Worm (Caenorhabditis elegans) whole organism, early embryonic: ENCODE results near the gene B0454.26.
A peak's percentile ranks its signal among the peaks of the same experiment; 100 is the strongest.

Source experiments
- B0310.2 ChIP-seq: sonication (generic microtip); optimal IDR thresholded peaks from 2 replicates; lab custom pipeline; 2016; ENCODE audit warnings: mild to moderate bottlenecking, missing genetic modification characterization, missing compliant biosample characterization
- F13C5.2 ChIP-seq: sonication (generic microtip); optimal IDR thresholded peaks from 2 replicates; lab custom pipeline; 2017; ENCODE audit warnings: mild to moderate bottlenecking, missing genetic modification characterization, inconsistent platforms, missing compliant biosample characterization
- aly-1 ChIP-seq: sonication (generic microtip); optimal IDR thresholded peaks from 2 replicates; lab custom pipeline; 2016; ENCODE audit warnings: missing genetic modification characterization, missing compliant biosample characterization
- ama-1 ChIP-seq: fragments of 150-350 bp; optimal IDR thresholded peaks from 2 replicates; lab custom pipeline; 2014
- ceh-13 ChIP-seq: fragments of 200-800 bp; sonication (Bioruptor generic); optimal IDR thresholded peaks from 2 replicates; lab custom pipeline; 2018; ENCODE audit warnings: mild to moderate bottlenecking, missing genetic modification characterization, missing compliant biosample characterization
- ceh-36 ChIP-seq: sonication (generic microtip); optimal IDR thresholded peaks from 2 replicates; lab custom pipeline; 2016; ENCODE audit warnings: missing genetic modification characterization, inconsistent platforms, missing compliant biosample characterization
- ets-7 ChIP-seq: sonication (generic microtip); optimal IDR thresholded peaks from 2 replicates; lab custom pipeline; 2016; ENCODE audit warnings: missing genotype, missing genetic modification characterization, missing compliant biosample characterization
- flt-1 ChIP-seq: fragments of 200-800 bp; sonication (Bioruptor generic); IDR thresholded peaks from 2 replicates; pipeline ENCODE4 v1.3.6; 2022; ENCODE audit warnings: missing genetic modification characterization, missing compliant biosample characterization
- hmbx-1 ChIP-seq: sonication (generic microtip); optimal IDR thresholded peaks from 2 replicates; lab custom pipeline; 2016; ENCODE audit warnings: mild to moderate bottlenecking, missing genetic modification characterization, missing compliant biosample characterization
- hmg-4 ChIP-seq: fragments of 200-800 bp; sonication (Bioruptor generic); optimal IDR thresholded peaks from 2 replicates; lab custom pipeline; 2018; ENCODE audit warnings: mild to moderate bottlenecking, missing genetic modification characterization, missing compliant biosample characterization
- hnd-1 ChIP-seq: sonication (generic microtip); optimal IDR thresholded peaks from 2 replicates; lab custom pipeline; 2016; ENCODE audit warnings: missing genetic modification characterization, missing compliant biosample characterization
- pes-1 ChIP-seq: fragments of 200-800 bp; sonication (Bioruptor generic); IDR thresholded peaks from 2 replicates; pipeline ENCODE4 v1.3.6; 2022; ENCODE audit warnings: missing genetic modification reagents, missing genetic modification characterization, missing compliant biosample characterization
- scrt-1 ChIP-seq: fragments of 200-800 bp; sonication (Bioruptor generic); IDR thresholded peaks from 2 replicates; pipeline ENCODE4 v1.3.6; 2022; ENCODE audit warnings: missing genetic modification characterization, missing compliant biosample characterization
- sea-1 ChIP-seq: fragments of 200-800 bp; sonication (Bioruptor generic); conservative IDR thresholded peaks from 2 replicates; pipeline ENCODE4 v1.3.6; 2022; ENCODE audit warnings: missing genetic modification characterization, missing compliant biosample characterization
- tbx-11 ChIP-seq: fragments of 200-800 bp; sonication (Bioruptor generic); IDR thresholded peaks from 2 replicates; pipeline ENCODE4 v1.3.6; 2022; ENCODE audit warnings: missing genetic modification characterization, missing compliant biosample characterization
- tbx-37 ChIP-seq: fragments of 200-800 bp; sonication (Bioruptor generic); conservative IDR thresholded peaks from 2 replicates; pipeline ENCODE4 v1.3.6; 2022; ENCODE audit warnings: missing genetic modification reagents, missing genetic modification characterization, missing compliant biosample characterization
- tra-4 ChIP-seq: sonication (generic microtip); optimal IDR thresholded peaks from 2 replicates; lab custom pipeline; 2017; ENCODE audit warnings: missing genetic modification characterization, missing compliant biosample characterization

The B0454.26 gene

ce11 chrII:3038453-3038909 is at the start of gene B0454.26, which contains the start of gene B0454.5:
Gene B0454.26 (minus strand): TSS chrII:3038553.
Gene B0454.5 (plus strand): TSS chrII:3038859.
- TF ChIP-seq pes-1 (GFP tag; lab: Robert Waterston, UW) = no peak
- no peak for TF ChIP-seq hmg-4 (GFP tag; lab: Kevin White, UChicago)
- no peak for TF ChIP-seq hnd-1 (tag; lab: Kevin White, UChicago)
- no peak for TF ChIP-seq B0310.2 (tag; lab: Kevin White, UChicago)
- TF ChIP-seq ets-7 (tag; lab: Kevin White, UChicago) = no peak
- TF ChIP-seq ceh-36 (tag; lab: Kevin White, UChicago) = no peak
- no peak for TF ChIP-seq F13C5.2 (tag; lab: Kevin White, UChicago)
- TF ChIP-seq flt-1 (GFP tag; lab: Robert Waterston, UW) = no peak
- no peak for TF ChIP-seq ama-1
- TF ChIP-seq tbx-11 (GFP tag; lab: Robert Waterston, UW) = no peak
- no peak for TF ChIP-seq ceh-13 (GFP tag; lab: Kevin White, UChicago)
- no peak for TF ChIP-seq tbx-37 (GFP tag; lab: Robert Waterston, UW)
- TF ChIP-seq tra-4 (tag; lab: Kevin White, UChicago) = no peak
- no peak for TF ChIP-seq scrt-1 (GFP tag; lab: Robert Waterston, UW)
- TF ChIP-seq hmbx-1 (tag; lab: Kevin White, UChicago) = no peak
- TF ChIP-seq sea-1 (GFP tag; lab: Robert Waterston, UW) = no peak

ce11 chrII:3087134-3087533 is 48.8 kb upstream of the B0454.26 start:
- TF ChIP-seq ets-7 (tag; lab: Kevin White, UChicago) (no peak), ceh-36 (tag; lab: Kevin White, UChicago) (no peak), ama-1 (no peak), hnd-1 (tag; lab: Kevin White, UChicago) (no peak), ceh-13 (GFP tag; lab: Kevin White, UChicago) (no peak)

ce11 chrII:3078496-3078895 is 40.1 kb upstream of the B0454.26 start, which contains the start of gene copb-1:
Gene copb-1 (plus strand): TSS chrII:3078796.
- TF ChIP-seq ama-1 (no peak), B0310.2 (tag; lab: Kevin White, UChicago) (no peak), scrt-1 (GFP tag; lab: Robert Waterston, UW) (no peak), ets-7 (tag; lab: Kevin White, UChicago) (no peak), tbx-11 (GFP tag; lab: Robert Waterston, UW) (no peak), hmbx-1 (tag; lab: Kevin White, UChicago) (no peak), tra-4 (tag; lab: Kevin White, UChicago) (no peak), sea-1 (GFP tag; lab: Robert Waterston, UW) (no peak), flt-1 (GFP tag; lab: Robert Waterston, UW) (no peak), F13C5.2 (tag; lab: Kevin White, UChicago) (no peak), hmg-4 (GFP tag; lab: Kevin White, UChicago) (no peak)

- TF ChIP-seq hmbx-1 (tag; lab: Kevin White, UChicago) = no peak
- no peak for TF ChIP-seq ama-1
- TF ChIP-seq scrt-1 (GFP tag; lab: Robert Waterston, UW) = no peak
- no peak for TF ChIP-seq ceh-13 (GFP tag; lab: Kevin White, UChicago)
- peak; percentile 87 for TF ChIP-seq F13C5.2 (tag; lab: Kevin White, UChicago)
- TF ChIP-seq sea-1 (GFP tag; lab: Robert Waterston, UW) = 0 out of 2 replicates have a peak, but pooled peaks have one; percentile 14
- peak; percentile 17 for TF ChIP-seq aly-1 (tag; lab: Kevin White, UChicago)
- TF ChIP-seq pes-1 (GFP tag; lab: Robert Waterston, UW) = 0 out of 2 replicates have a peak, but pooled peaks have one; percentile 45
- TF ChIP-seq B0310.2 (tag; lab: Kevin White, UChicago) = no peak
- peak; percentile 16 for TF ChIP-seq hmg-4 (GFP tag; lab: Kevin White, UChicago)
- TF ChIP-seq tbx-11 (GFP tag; lab: Robert Waterston, UW) = 0 out of 2 replicates have a peak, but pooled peaks have one; percentile 13
- TF ChIP-seq hnd-1 (tag; lab: Kevin White, UChicago) = no peak
These were observed 38.6 kb upstream of the B0454.26 start, which contains the start of gene Y25C1A.8 for ce11 chrII:3076915-3077314. Gene Y25C1A.8 (minus strand): TSS chrII:3076959.

- TF ChIP-seq ceh-36 (tag; lab: Kevin White, UChicago) (no peak), ama-1 (no peak), hmg-4 (GFP tag; lab: Kevin White, UChicago) (no peak)
These were observed 32.8 kb upstream of the B0454.26 start, which contains the start of gene Y25C1A.7 for ce11 chrII:3071012-3071749. Gene Y25C1A.7 (minus strand): TSS chrII:3071062.

ce11 chrII:3070182-3070581 is 31.8 kb upstream of the B0454.26 start:
- TF ChIP-seq pes-1 (GFP tag; lab: Robert Waterston, UW) (no peak), ama-1 (no peak), hmbx-1 (tag; lab: Kevin White, UChicago) (no peak), scrt-1 (GFP tag; lab: Robert Waterston, UW) (no peak), tbx-37 (GFP tag; lab: Robert Waterston, UW) (no peak), B0310.2 (tag; lab: Kevin White, UChicago) (no peak), ceh-36 (tag; lab: Kevin White, UChicago) (no peak), hmg-4 (GFP tag; lab: Kevin White, UChicago) (no peak), F13C5.2 (tag; lab: Kevin White, UChicago) (no peak), flt-1 (GFP tag; lab: Robert Waterston, UW) (no peak), ets-7 (tag; lab: Kevin White, UChicago) (no peak), ceh-13 (GFP tag; lab: Kevin White, UChicago) (no peak), sea-1 (GFP tag; lab: Robert Waterston, UW) (no peak)

ce11 chrII:3068646-3069045 is 30.3 kb upstream of the B0454.26 start:
- TF ChIP-seq hnd-1 (tag; lab: Kevin White, UChicago) = no peak
- TF ChIP-seq tra-4 (tag; lab: Kevin White, UChicago) = no peak
